Worm (Caenorhabditis elegans) whole organism, L2 larva: ENCODE measurements around the gene T21D9.2.
A peak's percentile ranks its signal among the peaks of the same experiment; 100 is the strongest.

ENCODE experiments used
- dmd-4 ChIP-seq: sonication (generic microtip); optimal IDR thresholded peaks from 2 replicates; lab custom pipeline; 2017; ENCODE audit warnings: missing biosample characterization, missing genetic modification characterization
- egl-27 ChIP-seq: sonication (generic microtip); optimal IDR thresholded peaks from 3 replicates; lab custom pipeline; 2017; ENCODE audit warnings: missing biosample characterization, missing genetic modification reagents, missing genetic modification characterization
- fos-1 ChIP-seq: fragments of 150-350 bp; optimal IDR thresholded peaks from 2 replicates; lab custom pipeline; 2014; ENCODE audit warnings: missing biosample characterization, missing genetic modification characterization
- lin-13 ChIP-seq: fragments of 150-350 bp; optimal IDR thresholded peaks from 2 replicates; lab custom pipeline; 2014; ENCODE audit warnings: missing biosample characterization, missing genetic modification reagents, missing genetic modification characterization
- mdl-1 ChIP-seq, 2 experiments: fragments of 150-350 bp in 1 of 2; sonication (generic microtip) in 1 of 2; optimal IDR thresholded peaks; 2 replicates each; lab custom pipeline; 2017; ENCODE audit warnings: missing biosample characterization in 2 of 2, missing genetic modification characterization in 2 of 2
- nhr-77 ChIP-seq: fragments of 150-350 bp; optimal IDR thresholded peaks from 2 replicates; lab custom pipeline; 2014; ENCODE audit warnings: missing biosample characterization, missing genetic modification characterization
- unc-39 ChIP-seq: fragments of 150-350 bp; optimal IDR thresholded peaks from 2 replicates; lab custom pipeline; 2014; ENCODE audit warnings: missing biosample characterization, missing genetic modification characterization

DNA sequence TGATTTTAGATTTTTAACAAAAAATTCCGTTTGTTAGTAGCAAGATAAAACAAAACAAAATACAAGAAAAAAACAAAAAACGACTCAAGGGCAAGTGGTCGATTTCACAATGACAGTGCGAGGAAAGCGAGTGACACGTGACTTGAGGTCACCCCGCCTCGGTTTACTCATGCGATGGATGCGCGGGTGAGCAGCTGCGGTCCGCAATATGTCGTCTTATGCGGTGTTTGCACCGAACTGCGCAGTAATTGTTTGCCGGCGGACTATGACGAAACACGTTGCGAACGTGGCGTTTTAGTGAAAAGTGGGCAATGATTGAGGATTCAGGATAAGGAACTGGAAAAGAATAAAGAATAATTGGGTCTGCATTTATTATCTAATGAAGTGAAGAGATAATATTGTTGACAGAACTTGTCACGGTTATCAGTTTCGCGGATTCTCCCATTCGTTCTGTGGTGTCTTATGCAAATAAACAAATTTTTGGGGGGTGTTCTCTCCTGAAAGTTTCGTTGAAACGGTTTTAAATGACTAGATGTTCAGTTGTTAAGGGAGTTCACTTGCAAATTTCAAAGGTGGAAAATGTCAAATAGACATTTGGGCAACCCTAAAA lies 25.2 kb downstream of the T21D9.2 start:
- TF ChIP-seq fos-1 (tag; lab: Kevin White, UChicago) = peak; percentile 37
- no peak for TF ChIP-seq nhr-77 (tag; lab: Kevin White, UChicago)
- no peak for TF ChIP-seq unc-39 (tag; lab: Kevin White, UChicago)
- no peak for TF ChIP-seq dmd-4 (tag; lab: Kevin White, UChicago)
- TF ChIP-seq mdl-1 (tag; optimal IDR thresholded peaks at IDR 0.05; lab: Kevin White, UChicago) = peak; percentile 64 to 87
- peak; percentile 34 for TF ChIP-seq lin-13 (GFP tag; lab: Kevin White, UChicago)
- no peak for TF ChIP-seq egl-27 (tag; lab: Kevin White, UChicago)
